Worm (Caenorhabditis elegans) whole organism, early embryonic: ENCODE data around the gene C35A5.6.

Experiments used
- ama-1 ChIP-seq: fragments of 150-350 bp; optimal IDR thresholded peaks from 2 replicates; lab custom pipeline; 2014
- pes-1 ChIP-seq: fragments of 200-800 bp; sonication (Bioruptor generic); IDR thresholded peaks from 2 replicates; pipeline ENCODE4 v1.3.6; 2022; ENCODE audit warnings: missing genetic modification reagents, missing genetic modification characterization, missing compliant biosample characterization
- scrt-1 ChIP-seq: fragments of 200-800 bp; sonication (Bioruptor generic); IDR thresholded peaks from 2 replicates; pipeline ENCODE4 v1.3.6; 2022; ENCODE audit warnings: missing genetic modification characterization, missing compliant biosample characterization
- tbx-37 ChIP-seq: fragments of 200-800 bp; sonication (Bioruptor generic); conservative IDR thresholded peaks from 2 replicates; pipeline ENCODE4 v1.3.6; 2022; ENCODE audit warnings: missing genetic modification reagents, missing genetic modification characterization, missing compliant biosample characterization

DNA sequence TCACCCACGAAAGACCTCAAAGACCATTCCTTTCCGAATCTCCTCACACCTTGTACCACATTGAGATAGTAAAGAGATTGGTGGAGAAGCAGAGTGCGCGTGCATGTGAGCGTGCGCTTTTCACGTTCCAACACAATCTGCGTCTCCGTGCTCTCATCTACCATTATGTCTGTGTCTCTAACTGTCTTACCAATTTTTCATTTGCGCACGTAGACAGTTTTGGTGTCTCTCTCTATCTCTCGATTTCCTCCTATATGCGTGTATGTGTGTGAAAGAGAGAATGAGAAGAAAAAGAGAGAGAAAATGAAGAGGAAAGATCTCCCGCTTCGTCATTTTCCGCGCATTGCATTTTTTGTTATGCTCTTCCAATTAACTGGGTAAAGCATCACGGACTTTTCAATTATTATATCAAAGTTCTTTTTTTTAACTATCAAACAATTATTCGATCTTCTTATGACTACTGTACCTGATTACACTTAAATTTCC lies 42.3 kb upstream of the C35A5.6 start:
- TF ChIP-seq pes-1 (no peak), scrt-1 (no peak), ama-1 (lab: Kevin White, UChicago) (no peak), tbx-37 (no peak)
